Worm (Caenorhabditis elegans): ENCODE data around the gene F31F7.2.
A peak's percentile ranks its signal among the peaks of the same experiment; 100 is the strongest.

F31F7.2 gene

ce11 chrV:6225745-6226528 lies 44.7 kb upstream of the F31F7.2 start (continued):
- TF ChIP-seq unc-130 (GFP tag; optimal IDR thresholded peaks at IDR 0.05) = no peak

- TF ChIP-seq fos-1 (tag; optimal IDR thresholded peaks at IDR 0.05) = no peak
- no peak for TF ChIP-seq pqm-1 (tag; optimal IDR thresholded peaks at IDR 0.05)
- TF ChIP-seq nhr-42 (GFP tag; IDR thresholded peaks at IDR 0.05) = no peak
- 0 out of 2 replicates have a peak, but pooled peaks have one; percentile 8 for TF ChIP-seq tra-1 (GFP tag; IDR thresholded peaks at IDR 0.05)
- TF ChIP-seq unc-62 (GFP tag; optimal IDR thresholded peaks at IDR 0.05 in 1 of 2) = peak in 1 of 2 experiments; percentile 83
- TF ChIP-seq unc-62 (tag; optimal IDR thresholded peaks at IDR 0.05) = no peak
- TF ChIP-seq nhr-28 (tag; optimal IDR thresholded peaks at IDR 0.05) = peak; percentile 21
- peak; percentile 22 for TF ChIP-seq spr-3 (GFP tag; optimal IDR thresholded peaks at IDR 0.05)
- TF ChIP-seq sdz-12 (GFP tag; optimal IDR thresholded peaks at IDR 0.05) = peak; percentile 55
- TF ChIP-seq T20F7.1 (GFP tag; optimal IDR thresholded peaks at IDR 0.05) = no peak
- no peak for TF ChIP-seq skn-1 (tag; optimal IDR thresholded peaks at IDR 0.05)
- no peak for TF ChIP-seq T26A8.4 (GFP tag; IDR thresholded peaks at IDR 0.05)
- TF ChIP-seq ceh-28 (tag; optimal IDR thresholded peaks at IDR 0.05) = no peak
- 0 out of 2 replicates have a peak, but pooled peaks have one; percentile 46 for TF ChIP-seq egl-43 (GFP tag; IDR thresholded peaks at IDR 0.05)
- TF ChIP-seq duxl-1 (tag; optimal IDR thresholded peaks at IDR 0.05; ENCODE audit: poor library complexity) = peak; percentile 30
- TF ChIP-seq ceh-44 (GFP tag; IDR thresholded peaks at IDR 0.05) = no peak
- peak; percentile 53 for TF ChIP-seq php-3 (GFP tag; IDR thresholded peaks at IDR 0.05)
- peak; percentile 26 for TF ChIP-seq mes-2 (tag; optimal IDR thresholded peaks at IDR 0.05; ENCODE audit: poor library complexity, severe bottlenecking)
- TF ChIP-seq jun-1 (tag; optimal IDR thresholded peaks at IDR 0.05) = no peak
- peak; percentile 54 for TF ChIP-seq gei-8 (GFP tag; optimal IDR thresholded peaks at IDR 0.05)
- no peak for TF ChIP-seq unc-130 (GFP tag; optimal IDR thresholded peaks at IDR 0.05)
- no peak; the same call in 1 of the 2 replicates for TF ChIP-seq lin-38 (GFP tag; IDR thresholded peaks at IDR 0.05)
- TF ChIP-seq cey-2 (tag; optimal IDR thresholded peaks at IDR 0.05; ENCODE audit: borderline replicate concordance, insufficient read depth) = no peak
- TF ChIP-seq hmg-1.1 (GFP tag; IDR thresholded peaks at IDR 0.05) = no peak
- TF ChIP-seq daf-16 (GFP tag; optimal IDR thresholded peaks at IDR 0.05) = no peak
- peak; percentile 22 for TF ChIP-seq daf-16 (tag; optimal IDR thresholded peaks at IDR 0.05)
- TF ChIP-seq lir-3 (tag; optimal IDR thresholded peaks at IDR 0.05) = no peak
- TF ChIP-seq nhr-111 (GFP tag; optimal IDR thresholded peaks at IDR 0.05) = no peak
- no peak for TF ChIP-seq zag-1 (tag; optimal IDR thresholded peaks at IDR 0.05)
- peak; percentile 47; the same call in 1 of the 2 replicates for TF ChIP-seq mdt-29 (GFP tag; IDR thresholded peaks at IDR 0.05)
- TF ChIP-seq mep-1 (tag; optimal IDR thresholded peaks at IDR 0.05) = no peak
- no peak for TF ChIP-seq ceh-32 (tag; optimal IDR thresholded peaks at IDR 0.05; ENCODE audit: poor library complexity)
- TF ChIP-seq arid-1 (GFP tag; conservative IDR thresholded peaks at IDR 0.05) = 0 out of 2 replicates have a peak, but pooled peaks have one; percentile 29
- peak; percentile 33 for TF ChIP-seq dmd-6 (GFP tag; IDR thresholded peaks at IDR 0.05)
- no peak for TF ChIP-seq zip-2 (tag; optimal IDR thresholded peaks at IDR 0.05)
- no peak for TF ChIP-seq Y75B8A.6 (GFP tag; IDR thresholded peaks at IDR 0.05)
- 0 out of 2 replicates have a peak, but pooled peaks have one; percentile 21 for TF ChIP-seq Y105C5A.15 (GFP tag; IDR thresholded peaks at IDR 0.05)
- TF ChIP-seq unc-39 (tag; optimal IDR thresholded peaks at IDR 0.05) = no peak
- peak; percentile 45 for TF ChIP-seq lin-1 (GFP tag; IDR thresholded peaks at IDR 0.05)
- no peak for TF ChIP-seq mdl-1 (tag; optimal IDR thresholded peaks at IDR 0.05)
- 0 out of 2 replicates have a peak, but pooled peaks have one; percentile 27 for TF ChIP-seq vab-7 (GFP tag; IDR thresholded peaks at IDR 0.05)
- peak; percentile 7 for TF ChIP-seq nhr-11 (tag; optimal IDR thresholded peaks at IDR 0.05)
- no peak for TF ChIP-seq nhr-76 (tag; optimal IDR thresholded peaks at IDR 0.05)
- TF ChIP-seq snpc-1.2 (GFP tag; IDR thresholded peaks at IDR 0.05) = 0 out of 2 replicates have a peak, but pooled peaks have one; percentile 41
- peak; percentile 22; the same call in 1 of the 2 replicates for TF ChIP-seq set-16 (GFP tag; IDR thresholded peaks at IDR 0.05)
- peak; percentile 58 for TF ChIP-seq aha-1 (tag)
- TF ChIP-seq nhr-48 (tag; optimal IDR thresholded peaks at IDR 0.05) = peak; percentile 14
Observed at ce11 chrV:6226530-6227125, 44.0 kb upstream of the F31F7.2 start, which contains the start of gene W06H8.6. W06H8.6 (minus strand) TSS chrV:6227010.
